Fruit fly (Drosophila melanogaster): ENCODE results near the gene Kap-alpha1.

DNA sequence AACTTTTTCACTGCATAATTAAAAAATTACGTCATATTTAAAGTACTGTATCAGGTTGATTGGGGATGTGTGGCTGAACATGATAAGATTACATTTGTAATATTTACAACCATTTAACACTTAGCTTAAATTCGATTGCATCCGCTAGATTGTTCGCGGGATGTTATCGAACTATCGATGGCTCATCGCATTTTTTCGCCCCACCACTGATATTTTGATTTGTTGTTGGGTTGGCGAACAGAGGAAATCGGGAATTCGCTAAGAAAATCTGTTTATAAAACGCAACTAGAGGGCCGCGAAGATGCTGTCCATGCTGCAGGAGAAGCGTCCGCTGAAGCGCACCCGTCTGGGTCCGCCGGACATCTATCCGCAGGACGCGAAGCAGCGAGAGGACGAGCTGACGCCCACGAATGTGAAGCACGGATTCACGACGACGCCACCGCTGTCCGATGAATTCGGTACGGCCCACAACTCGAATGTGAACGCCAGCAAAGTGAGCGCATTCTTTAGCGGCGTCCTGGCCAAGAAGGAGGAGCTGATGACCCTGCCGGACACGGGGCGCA, 29.4 kb downstream of the Kap-alpha1 start, which contains the start of gene kto:
- TF ChIP-seq Eip75B (GFP tag; optimal IDR thresholded peaks at IDR 0.05): no peak
- no peak for TF ChIP-seq CG1621 (tag; optimal IDR thresholded peaks at IDR 0.05)
- no peak for TF ChIP-seq achi (GFP tag; optimal IDR thresholded peaks at IDR 0.05)
- TF ChIP-seq CG10669 (GFP tag; optimal IDR thresholded peaks at IDR 0.05): no peak
- TF ChIP-seq vri (GFP tag; optimal IDR thresholded peaks at IDR 0.05): no peak
- no peak for TF ChIP-seq acj6 (GFP tag; optimal IDR thresholded peaks at IDR 0.05)
- TF ChIP-seq Sox102F (GFP tag; optimal IDR thresholded peaks at IDR 0.05): no peak
- TF ChIP-seq Gug (GFP tag; IDR thresholded peaks at IDR 0.05): no peak
- no peak for TF ChIP-seq CG8632 (GFP tag; optimal IDR thresholded peaks at IDR 0.05)
- TF ChIP-seq CG10631 (GFP tag; optimal IDR thresholded peaks at IDR 0.05): no peak
- no peak for TF ChIP-seq CG11294 (GFP tag; IDR thresholded peaks at IDR 0.05)
- TF ChIP-seq fd59A (GFP tag; optimal IDR thresholded peaks at IDR 0.05): no peak
